Worm (Caenorhabditis elegans) whole organism, late embryonic: ENCODE results near the gene Y38H6C.16.

Experiments used
- C38D4.7 ChIP-seq: fragments of 200-800 bp; sonication (Bioruptor generic); optimal IDR thresholded peaks from 2 replicates; lab custom pipeline; 2018; ENCODE audit warnings: mild to moderate bottlenecking, missing genetic modification characterization, moderate library complexity, missing compliant biosample characterization
- F13H6.1 ChIP-seq: sonication (generic microtip); optimal IDR thresholded peaks from 2 replicates; lab custom pipeline; 2016; ENCODE audit warnings: missing genetic modification characterization, missing compliant biosample characterization
- K09A11.1 ChIP-seq: sonication (generic microtip); optimal IDR thresholded peaks from 2 replicates; lab custom pipeline; 2017; ENCODE audit warnings: antibody characterized with exemption, mild to moderate bottlenecking, missing genetic modification characterization, missing compliant biosample characterization; ENCODE audit not compliant: insufficient read depth
- T23F11.4 ChIP-seq: fragments of 200-800 bp; sonication (Bioruptor generic); optimal IDR thresholded peaks from 2 replicates; lab custom pipeline; 2018; ENCODE audit warnings: mild to moderate bottlenecking, missing genetic modification characterization, missing compliant biosample characterization
- ahr-1 ChIP-seq: sonication (generic microtip); optimal IDR thresholded peaks from 2 replicates; lab custom pipeline; 2016; ENCODE audit warnings: missing genetic modification characterization, missing compliant biosample characterization
- ama-1 ChIP-seq: fragments of 150-350 bp; optimal IDR thresholded peaks from 2 replicates; lab custom pipeline; 2014
- ceh-14 ChIP-seq: sonication (generic microtip); optimal IDR thresholded peaks from 2 replicates; lab custom pipeline; 2016; ENCODE audit warnings: missing genotype, missing genetic modification characterization, missing compliant biosample characterization
- ceh-18 ChIP-seq: sonication (generic microtip); optimal IDR thresholded peaks from 2 replicates; lab custom pipeline; 2016; ENCODE audit warnings: missing genetic modification characterization, missing compliant biosample characterization
- ceh-19 ChIP-seq: fragments of 200-800 bp; sonication (Bioruptor generic); optimal IDR thresholded peaks from 2 replicates; lab custom pipeline; 2018; ENCODE audit warnings: mild to moderate bottlenecking, missing genetic modification characterization, missing compliant biosample characterization
- ceh-22 ChIP-seq: sonication (generic microtip); optimal IDR thresholded peaks from 2 replicates; lab custom pipeline; 2017; ENCODE audit warnings: missing biosample characterization, missing genetic modification characterization
- ceh-24 ChIP-seq: sonication (generic microtip); optimal IDR thresholded peaks from 2 replicates; lab custom pipeline; 2016; ENCODE audit warnings: mild to moderate bottlenecking, missing genetic modification characterization, missing compliant biosample characterization
- ceh-30 ChIP-seq: fragments of 150-350 bp; optimal IDR thresholded peaks from 2 replicates; lab custom pipeline; 2014; ENCODE audit warnings: missing biosample characterization, missing genetic modification characterization
- ceh-31 ChIP-seq: sonication (generic microtip); optimal IDR thresholded peaks from 2 replicates; lab custom pipeline; 2016; ENCODE audit warnings: missing genetic modification characterization, missing compliant biosample characterization
- ceh-34 ChIP-seq: sonication (generic microtip); optimal IDR thresholded peaks from 2 replicates; lab custom pipeline; 2016; ENCODE audit warnings: mild to moderate bottlenecking, missing genetic modification characterization, missing compliant biosample characterization
- ceh-9 ChIP-seq: sonication (generic microtip); optimal IDR thresholded peaks from 2 replicates; lab custom pipeline; 2016; ENCODE audit warnings: mild to moderate bottlenecking, missing genetic modification characterization, inconsistent platforms, missing compliant biosample characterization
- dve-1 ChIP-seq: sonication (generic microtip); optimal IDR thresholded peaks from 2 replicates; lab custom pipeline; 2017; ENCODE audit warnings: antibody characterized with exemption, mild to moderate bottlenecking, missing genetic modification characterization, missing compliant biosample characterization
- elt-4 ChIP-seq: sonication (generic microtip); optimal IDR thresholded peaks from 2 replicates; lab custom pipeline; 2016; ENCODE audit warnings: missing genetic modification characterization, missing compliant biosample characterization
- eyg-1 ChIP-seq: sonication (generic microtip); optimal IDR thresholded peaks from 2 replicates; lab custom pipeline; 2016; ENCODE audit warnings: missing genotype, missing genetic modification characterization, missing compliant biosample characterization
- fax-1 ChIP-seq: sonication (generic microtip); optimal IDR thresholded peaks from 2 replicates; lab custom pipeline; 2016; ENCODE audit warnings: missing genotype, missing genetic modification characterization, missing compliant biosample characterization
- hlh-13 ChIP-seq: fragments of 200-800 bp; sonication (Bioruptor generic); optimal IDR thresholded peaks from 2 replicates; lab custom pipeline; 2018; ENCODE audit warnings: mild to moderate bottlenecking, missing genetic modification characterization, missing compliant biosample characterization
- hlh-6 ChIP-seq: sonication (generic microtip); optimal IDR thresholded peaks from 2 replicates; lab custom pipeline; 2016; ENCODE audit warnings: missing genotype, missing genetic modification characterization, missing compliant biosample characterization
- lim-6 ChIP-seq: sonication (generic microtip); optimal IDR thresholded peaks from 2 replicates; lab custom pipeline; 2016; ENCODE audit warnings: missing genetic modification characterization, missing compliant biosample characterization
- mec-3 ChIP-seq: sonication (generic microtip); optimal IDR thresholded peaks from 2 replicates; lab custom pipeline; 2016; ENCODE audit warnings: borderline replicate concordance, missing genetic modification characterization, missing compliant biosample characterization
- nhr-232 ChIP-seq: sonication (generic microtip); optimal IDR thresholded peaks from 2 replicates; lab custom pipeline; 2016; ENCODE audit warnings: missing genetic modification characterization, missing compliant biosample characterization
- odd-2 ChIP-seq: sonication (generic microtip); optimal IDR thresholded peaks from 2 replicates; lab custom pipeline; 2017; ENCODE audit warnings: antibody characterized with exemption, mild to moderate bottlenecking, missing genetic modification characterization, missing compliant biosample characterization
- pag-3 ChIP-seq: sonication (generic microtip); optimal IDR thresholded peaks from 2 replicates; lab custom pipeline; 2016; ENCODE audit warnings: missing compliant biosample characterization, missing genetic modification characterization, borderline replicate concordance
- pax-1 ChIP-seq: fragments of 150-350 bp; optimal IDR thresholded peaks from 2 replicates; lab custom pipeline; 2014; ENCODE audit warnings: missing biosample characterization, missing genetic modification characterization
- pha-2 ChIP-seq: sonication (generic microtip); optimal IDR thresholded peaks from 2 replicates; lab custom pipeline; 2017; ENCODE audit warnings: mild to moderate bottlenecking, missing genetic modification characterization, missing compliant biosample characterization
- pha-4 ChIP-seq: fragments of 150-350 bp; optimal IDR thresholded peaks from 2 replicates; lab custom pipeline; 2018; ENCODE audit warnings: missing biosample characterization, missing genetic modification reagents, missing genetic modification characterization
- pros-1 ChIP-seq: fragments of 150-350 bp; optimal IDR thresholded peaks from 2 replicates; lab custom pipeline; 2014; ENCODE audit warnings: missing biosample characterization, missing genetic modification reagents, missing genetic modification characterization
- ref-2 ChIP-seq: sonication (generic microtip); optimal IDR thresholded peaks from 2 replicates; lab custom pipeline; 2016; ENCODE audit warnings: missing genetic modification characterization, missing compliant biosample characterization
- sdc-2 ChIP-seq: sonication (generic microtip); optimal IDR thresholded peaks from 2 replicates; lab custom pipeline; 2016; ENCODE audit warnings: missing genotype, missing genetic modification characterization, missing compliant biosample characterization
- sox-2 ChIP-seq: fragments of 200-800 bp; sonication (Bioruptor generic); IDR thresholded peaks from 2 replicates; pipeline ENCODE4 v1.3.6; 2022; ENCODE audit warnings: missing genetic modification reagents, missing genetic modification characterization, missing compliant biosample characterization
- syd-9 ChIP-seq: sonication (generic microtip); optimal IDR thresholded peaks from 2 replicates; lab custom pipeline; 2016; ENCODE audit warnings: mild to moderate bottlenecking, missing genetic modification characterization, moderate library complexity, missing compliant biosample characterization
- tbx-7 ChIP-seq: sonication (generic microtip); optimal IDR thresholded peaks from 2 replicates; lab custom pipeline; 2016; ENCODE audit warnings: missing genotype, missing genetic modification characterization, missing compliant biosample characterization
- ttx-3 ChIP-seq: sonication (generic microtip); optimal IDR thresholded peaks from 2 replicates; lab custom pipeline; 2016; ENCODE audit warnings: missing genetic modification reagents, missing genetic modification characterization, missing compliant biosample characterization
- unc-42 ChIP-seq: sonication (generic microtip); optimal IDR thresholded peaks from 2 replicates; lab custom pipeline; 2016; ENCODE audit warnings: missing genotype, missing genetic modification characterization, missing compliant biosample characterization
- unc-86 ChIP-seq: sonication (generic microtip); optimal IDR thresholded peaks from 2 replicates; lab custom pipeline; 2016; ENCODE audit warnings: missing genetic modification characterization, missing compliant biosample characterization
- zip-5 ChIP-seq: sonication (generic microtip); optimal IDR thresholded peaks from 2 replicates; lab custom pipeline; 2016; ENCODE audit warnings: missing genetic modification characterization, missing compliant biosample characterization

Gene Y38H6C.16

ce11 chrV:20500405-20500804 lies 38.7 kb downstream of the Y38H6C.16 start, which contains the start of gene dct-14:
TSS of gene dct-14 (minus strand) at chrV:20500505.
- TF ChIP-seq dve-1 (tag; lab: Kevin White, UChicago) (no peak), ceh-9 (tag; lab: Kevin White, UChicago) (no peak), pha-4 (tag; lab: Kevin White, UChicago) (no peak), odd-2 (tag; lab: Kevin White, UChicago) (no peak), ref-2 (no peak), eyg-1 (tag; lab: Kevin White, UChicago) (no peak), ahr-1 (tag; lab: Kevin White, UChicago) (no peak), mec-3 (tag; lab: Kevin White, UChicago) (no peak), elt-4 (tag; lab: Kevin White, UChicago) (no peak), ceh-18 (tag; lab: Kevin White, UChicago) (no peak)

ce11 chrV:20499642-20500041 lies 39.5 kb downstream of the Y38H6C.16 start:
- TF ChIP-seq C38D4.7 (GFP tag; lab: Kevin White, UChicago), result no peak
- no peak for TF ChIP-seq ceh-9 (tag; lab: Kevin White, UChicago)
- no peak for TF ChIP-seq lim-6 (tag; lab: Kevin White, UChicago)
- TF ChIP-seq elt-4 (tag; lab: Kevin White, UChicago), result no peak
- TF ChIP-seq ceh-24 (tag; lab: Kevin White, UChicago), result no peak

ce11 chrV:20498980-20499379 lies 40.2 kb downstream of the Y38H6C.16 start, which contains the start of gene dct-16:
TSS of gene dct-16 (minus strand) at chrV:20499057.
- TF ChIP-seq tbx-7 (tag; lab: Kevin White, UChicago) (no peak), elt-4 (tag; lab: Kevin White, UChicago) (no peak), hlh-6 (tag; lab: Kevin White, UChicago) (no peak), pag-3 (tag; lab: Kevin White, UChicago) (no peak), odd-2 (tag; lab: Kevin White, UChicago) (no peak), ceh-34 (tag; lab: Kevin White, UChicago) (no peak), pha-2 (tag; lab: Kevin White, UChicago) (no peak), sox-2 (GFP tag; lab: Robert Waterston, UW) (no peak), pros-1 (tag; lab: Kevin White, UChicago) (no peak), ref-2 (no peak), unc-86 (tag; lab: Kevin White, UChicago) (no peak), ceh-18 (tag; lab: Kevin White, UChicago) (no peak), T23F11.4 (GFP tag; lab: Kevin White, UChicago) (no peak), zip-5 (tag; lab: Kevin White, UChicago) (no peak), K09A11.1 (tag; lab: Kevin White, UChicago) (no peak), ceh-22 (no peak), ceh-9 (tag; lab: Kevin White, UChicago) (no peak), ceh-30 (tag; lab: Kevin White, UChicago) (no peak), ama-1 (lab: Kevin White, UChicago) (no peak)

- TF ChIP-seq ceh-14, result no peak
- no peak for TF ChIP-seq ama-1 (lab: Kevin White, UChicago)
- TF ChIP-seq ceh-19 (GFP tag; lab: Kevin White, UChicago), result no peak
- TF ChIP-seq ttx-3 (tag; lab: Kevin White, UChicago), result no peak
- no peak for TF ChIP-seq lim-6 (tag; lab: Kevin White, UChicago)
- TF ChIP-seq F13H6.1 (tag; lab: Kevin White, UChicago), result no peak
- TF ChIP-seq fax-1, result no peak
- TF ChIP-seq pax-1, result no peak
- TF ChIP-seq T23F11.4 (GFP tag; lab: Kevin White, UChicago), result no peak
- no peak for TF ChIP-seq ceh-34 (tag; lab: Kevin White, UChicago)
- no peak for TF ChIP-seq unc-42 (tag; lab: Kevin White, UChicago)
- no peak for TF ChIP-seq nhr-232 (tag; lab: Kevin White, UChicago)
- no peak for TF ChIP-seq ahr-1 (tag; lab: Kevin White, UChicago)
- TF ChIP-seq hlh-13 (GFP tag; lab: Kevin White, UChicago), result no peak
- TF ChIP-seq sdc-2 (tag; lab: Kevin White, UChicago), result no peak
- TF ChIP-seq zip-5 (tag; lab: Kevin White, UChicago), result no peak
- no peak for TF ChIP-seq ceh-31
- no peak for TF ChIP-seq elt-4 (tag; lab: Kevin White, UChicago)
- no peak for TF ChIP-seq syd-9
Measured at ce11 chrV:20497537-20497936, 41.6 kb downstream of the Y38H6C.16 start.
